Fruit fly (Drosophila melanogaster) whole organism, prepupa: ENCODE data around the gene CG13995.
A peak's percentile ranks its signal among the peaks of the same experiment; 100 is the strongest.

Experiments used
- CG10669 ChIP-seq: fragments of 200-800 bp; sonication (Bioruptor generic); optimal IDR thresholded peaks from 3 replicates; lab custom pipeline; 2018; ENCODE audit warnings: missing biosample characterization, mild to moderate bottlenecking, missing genetic modification characterization, moderate library complexity
- CG11762 ChIP-seq: fragments of 200-800 bp; sonication (Bioruptor generic); optimal IDR thresholded peaks from 3 replicates; lab custom pipeline; 2016; ENCODE audit warnings: missing biosample characterization, missing genetic modification characterization; ENCODE audit not compliant: insufficient read depth
- CG11902 ChIP-seq: fragments of 200-800 bp; sonication (Bioruptor generic); optimal IDR thresholded peaks from 3 replicates; lab custom pipeline; 2016; ENCODE audit warnings: missing biosample characterization, missing genetic modification characterization
- CG15336 ChIP-seq: fragments of 200-800 bp; sonication (Bioruptor generic); IDR thresholded peaks from 2 replicates; pipeline ENCODE4 v1.3.6; 2022; ENCODE audit warnings: missing biosample characterization, missing genetic modification characterization
- CG1621 ChIP-seq: fragments of 200-800 bp; sonication (Bioruptor generic); optimal IDR thresholded peaks from 3 replicates; lab custom pipeline; 2018; ENCODE audit warnings: missing biosample characterization, mild to moderate bottlenecking, missing genetic modification characterization
- CG16779 ChIP-seq: fragments of 200-800 bp; sonication (Bioruptor generic); optimal IDR thresholded peaks from 3 replicates; lab custom pipeline; 2017; ENCODE audit warnings: missing biosample characterization, mild to moderate bottlenecking, missing genetic modification characterization
- CG3032 ChIP-seq: fragments of 200-800 bp; optimal IDR thresholded peaks from 2 replicates; lab custom pipeline; 2019; ENCODE audit warnings: missing biosample characterization, mild to moderate bottlenecking, missing genetic modification characterization, moderate library complexity
- CG31627 ChIP-seq: fragments of 200-800 bp; sonication (Bioruptor generic); optimal IDR thresholded peaks from 3 replicates; lab custom pipeline; 2016; ENCODE audit warnings: missing biosample characterization, missing genetic modification characterization
- CG32006 ChIP-seq: fragments of 200-800 bp; sonication (Bioruptor generic); optimal IDR thresholded peaks from 3 replicates; lab custom pipeline; 2017; ENCODE audit warnings: missing biosample characterization, mild to moderate bottlenecking, missing genetic modification characterization
- CG34406 ChIP-seq: fragments of 200-800 bp; sonication (Bioruptor generic); optimal IDR thresholded peaks from 3 replicates; lab custom pipeline; 2016; ENCODE audit warnings: missing biosample characterization, missing genetic modification characterization
- CG3919 ChIP-seq: fragments of 200-800 bp; sonication (Bioruptor generic); optimal IDR thresholded peaks from 3 replicates; lab custom pipeline; 2016; ENCODE audit warnings: missing biosample characterization, missing genetic modification characterization
- CG4318 ChIP-seq: fragments of 200-800 bp; sonication (Bioruptor generic); optimal IDR thresholded peaks from 3 replicates; lab custom pipeline; 2017; ENCODE audit warnings: missing biosample characterization, mild to moderate bottlenecking, missing genetic modification characterization
- CG6276 ChIP-seq: fragments of 200-800 bp; sonication (Bioruptor generic); optimal IDR thresholded peaks from 2 replicates; lab custom pipeline; 2017; ENCODE audit warnings: missing biosample characterization, mild to moderate bottlenecking, missing genetic modification characterization
- CG6792 ChIP-seq: fragments of 200-800 bp; sonication (Bioruptor generic); optimal IDR thresholded peaks from 3 replicates; lab custom pipeline; 2016; ENCODE audit warnings: missing biosample characterization, missing genetic modification characterization
- CG6808 ChIP-seq: fragments of 200-800 bp; sonication (Bioruptor generic); optimal IDR thresholded peaks from 3 replicates; lab custom pipeline; 2017; ENCODE audit warnings: missing biosample characterization, missing genetic modification characterization, mild to moderate bottlenecking, moderate library complexity, missing genetic modification reagents
- CG6854 ChIP-seq: fragments of 200-800 bp; sonication (Bioruptor generic); optimal IDR thresholded peaks from 2 replicates; lab custom pipeline; 2017; ENCODE audit warnings: missing biosample characterization, mild to moderate bottlenecking, missing genetic modification characterization
- CG8119 ChIP-seq: fragments of 200-800 bp; sonication (Bioruptor generic); IDR thresholded peaks from 3 replicates; pipeline ENCODE4 v1.3.6; 2022; ENCODE audit warnings: missing biosample characterization, missing genetic modification characterization
- CG8319 ChIP-seq: fragments of 200-800 bp; sonication (Bioruptor generic); optimal IDR thresholded peaks from 3 replicates; lab custom pipeline; 2016; ENCODE audit warnings: missing biosample characterization, missing genetic modification characterization
- CG9139 ChIP-seq: fragments of 200-800 bp; sonication (Bioruptor generic); optimal IDR thresholded peaks from 3 replicates; lab custom pipeline; 2017; ENCODE audit warnings: missing biosample characterization, mild to moderate bottlenecking, missing genetic modification characterization
- Eip75B ChIP-seq: fragments of 200-800 bp; sonication (Bioruptor generic); optimal IDR thresholded peaks from 3 replicates; lab custom pipeline; 2016; ENCODE audit warnings: missing biosample characterization, missing genetic modification characterization
- Eip93F ChIP-seq: fragments of 200-800 bp; sonication (Bioruptor generic); optimal IDR thresholded peaks from 2 replicates; lab custom pipeline; 2016; ENCODE audit warnings: missing biosample characterization, mild to moderate bottlenecking, missing genetic modification characterization
- Ets21C ChIP-seq: fragments of 200-800 bp; sonication (Bioruptor generic); optimal IDR thresholded peaks from 3 replicates; lab custom pipeline; 2016; ENCODE audit warnings: missing biosample characterization, missing genetic modification characterization
- Ets96B ChIP-seq: fragments of 200-800 bp; optimal IDR thresholded peaks from 2 replicates; lab custom pipeline; 2019; ENCODE audit warnings: missing biosample characterization, mild to moderate bottlenecking, missing genetic modification characterization, moderate library complexity
- Gug ChIP-seq: fragments of 200-800 bp; sonication (Bioruptor generic); IDR thresholded peaks from 2 replicates; pipeline ENCODE4 v1.3.6; 2022; ENCODE audit warnings: missing biosample characterization, missing genetic modification characterization
- Hr39 ChIP-seq: fragments of 200-800 bp; sonication (Bioruptor generic); optimal IDR thresholded peaks from 2 replicates; lab custom pipeline; 2016; ENCODE audit warnings: missing biosample characterization, missing genetic modification characterization
- Lpt ChIP-seq: fragments of 200-800 bp; sonication (Bioruptor generic); optimal IDR thresholded peaks from 3 replicates; lab custom pipeline; 2016; ENCODE audit warnings: missing biosample characterization, missing genetic modification characterization
- Smox ChIP-seq: fragments of 200-800 bp; sonication (Bioruptor generic); optimal IDR thresholded peaks from 3 replicates; lab custom pipeline; 2016; ENCODE audit warnings: missing biosample characterization, missing genetic modification characterization
- Sox102F ChIP-seq: fragments of 200-800 bp; sonication (Bioruptor generic); optimal IDR thresholded peaks from 2 replicates; lab custom pipeline; 2016; ENCODE audit warnings: missing biosample characterization, mild to moderate bottlenecking, missing genetic modification characterization
- Sox14 ChIP-seq: fragments of 200-800 bp; sonication (Bioruptor generic); optimal IDR thresholded peaks from 3 replicates; lab custom pipeline; 2016; ENCODE audit warnings: missing biosample characterization, missing genetic modification characterization
- Sox15 ChIP-seq: fragments of 200-800 bp; sonication (Bioruptor generic); optimal IDR thresholded peaks from 3 replicates; lab custom pipeline; 2016; ENCODE audit warnings: missing biosample characterization, missing genetic modification characterization
- achi ChIP-seq: fragments of 200-800 bp; sonication (Bioruptor generic); optimal IDR thresholded peaks from 3 replicates; lab custom pipeline; 2016; ENCODE audit warnings: missing biosample characterization, missing genetic modification characterization
- cyc ChIP-seq: fragments of 200-800 bp; sonication (Bioruptor generic); optimal IDR thresholded peaks from 3 replicates; lab custom pipeline; 2016; ENCODE audit warnings: missing biosample characterization, missing genetic modification characterization
- dac ChIP-seq: fragments of 200-800 bp; sonication (Bioruptor generic); optimal IDR thresholded peaks from 2 replicates; lab custom pipeline; 2017; ENCODE audit warnings: missing biosample characterization, mild to moderate bottlenecking, missing genetic modification characterization
- eg ChIP-seq: fragments of 200-800 bp; sonication (Bioruptor generic); IDR thresholded peaks from 3 replicates; pipeline ENCODE4 v1.3.6; 2022; ENCODE audit warnings: missing biosample characterization, missing genetic modification characterization
- esn ChIP-seq: fragments of 200-800 bp; sonication (Bioruptor generic); optimal IDR thresholded peaks from 2 replicates; lab custom pipeline; 2016; ENCODE audit warnings: missing biosample characterization, mild to moderate bottlenecking, missing genetic modification characterization, moderate library complexity
- fd59A ChIP-seq: fragments of 200-800 bp; sonication (Bioruptor generic); optimal IDR thresholded peaks from 2 replicates; lab custom pipeline; 2017; ENCODE audit warnings: missing biosample characterization, mild to moderate bottlenecking, missing genetic modification characterization, missing genetic modification reagents
- fd85E ChIP-seq: fragments of 200-800 bp; sonication (Bioruptor generic); optimal IDR thresholded peaks from 3 replicates; lab custom pipeline; 2016; ENCODE audit warnings: missing biosample characterization, missing genetic modification characterization
- fkh ChIP-seq: fragments of 200-800 bp; sonication (Bioruptor generic); optimal IDR thresholded peaks from 3 replicates; lab custom pipeline; 2017; ENCODE audit warnings: missing biosample characterization, mild to moderate bottlenecking, missing genetic modification characterization, moderate library complexity
- pdm3 ChIP-seq: fragments of 200-800 bp; sonication (Bioruptor generic); optimal IDR thresholded peaks from 3 replicates; lab custom pipeline; 2016; ENCODE audit warnings: missing biosample characterization, missing genetic modification characterization
- salr ChIP-seq, 2 experiments: fragments of 200-800 bp; sonication (Bioruptor generic); optimal IDR thresholded peaks; 3 replicates each; lab custom pipeline; 2016 to 2018; ENCODE audit warnings: missing biosample characterization in 2 of 2, missing genetic modification characterization in 2 of 2, mild to moderate bottlenecking in 1 of 2
- topi ChIP-seq: fragments of 200-800 bp; sonication (Bioruptor generic); optimal IDR thresholded peaks from 3 replicates; lab custom pipeline; 2016; ENCODE audit warnings: missing biosample characterization, missing genetic modification characterization
- vri ChIP-seq: fragments of 200-800 bp; sonication (Bioruptor generic); optimal IDR thresholded peaks from 3 replicates; lab custom pipeline; 2016; ENCODE audit warnings: missing biosample characterization, mild to moderate bottlenecking, missing genetic modification characterization

CG13995 gene

DNA sequence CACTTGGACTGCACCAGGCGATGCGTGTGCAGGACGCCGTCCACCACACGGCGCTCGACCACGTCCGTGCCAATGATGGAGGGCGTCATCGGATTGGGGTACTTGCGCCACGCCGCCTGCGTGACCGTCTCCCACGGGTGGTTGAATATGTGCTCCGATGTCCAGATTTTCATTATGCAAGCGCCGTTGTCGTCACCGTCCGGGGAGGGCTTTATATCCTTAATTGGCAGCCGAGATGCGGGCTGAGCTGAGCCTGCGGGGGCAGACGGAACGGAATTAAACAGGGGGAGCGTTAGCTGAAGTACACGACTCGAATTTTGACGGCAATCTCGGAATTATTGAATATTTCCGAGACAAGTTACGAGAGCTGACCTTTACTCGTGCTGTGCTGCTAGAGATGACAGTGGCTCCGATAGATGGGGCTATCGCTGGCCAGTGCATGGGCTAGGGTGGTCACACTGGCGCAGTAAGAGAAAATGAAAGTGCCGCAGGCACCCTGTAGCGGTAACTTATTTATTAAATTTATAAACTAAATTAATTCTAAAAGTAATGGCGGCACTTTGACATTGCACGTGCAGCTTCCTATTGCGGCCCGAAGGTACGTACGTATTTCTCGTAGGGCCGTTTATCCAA lies 6.5 kb upstream of the CG13995 start, which contains the start of gene IPIP (continued):
- TF ChIP-seq CG15336 (peak; percentile 32; the same call in 1 of the 2 replicates), CG3032 (peak; percentile 15), vri (GFP tag; lab: Kevin White, UChicago) (peak; percentile 64), esn (GFP tag; lab: Kevin White, UChicago) (peak; percentile 26), CG16779 (tag; lab: Kevin White, UChicago) (no peak), topi (GFP tag; lab: Kevin White, UChicago) (peak; percentile 29), CG8119 (GFP tag; lab: Robert Waterston, UW) (no peak; the same call in 2 of the 3 replicates), CG10669 (no peak), CG9139 (GFP tag; lab: Kevin White, UChicago) (no peak), CG4318 (no peak), Hr39 (GFP tag; lab: Kevin White, UChicago) (peak; percentile 30), Lpt (GFP tag; lab: Kevin White, UChicago) (no peak), Eip93F (GFP tag; lab: Kevin White, UChicago) (no peak), CG8319 (GFP tag; lab: Kevin White, UChicago) (peak; percentile 14), fd85E (GFP tag; lab: Kevin White, UChicago) (no peak), pdm3 (GFP tag; lab: Kevin White, UChicago) (no peak)

- no peak for TF ChIP-seq CG6854 (GFP tag; lab: Kevin White, UChicago)
- no peak for TF ChIP-seq salr (GFP tag; optimal IDR thresholded peaks at IDR 0.05; lab: Kevin White, UChicago)
- TF ChIP-seq CG32006 (GFP tag; lab: Kevin White, UChicago), result no peak
- TF ChIP-seq CG6792 (GFP tag; lab: Kevin White, UChicago), result no peak
- TF ChIP-seq CG34406, result no peak
- no peak for TF ChIP-seq Sox14 (GFP tag; lab: Kevin White, UChicago)
- no peak for TF ChIP-seq Eip93F (GFP tag; lab: Kevin White, UChicago)
- no peak for TF ChIP-seq Lpt (GFP tag; lab: Kevin White, UChicago)
Measured at dm6 chr2L:6048542-6048941, 5.6 kb upstream of the CG13995 start, which contains the start of the genes CG34179 and slmo. Gene CG34179, minus strand, starts transcription at chr2L:6048706. Gene slmo, minus strand, starts transcription at chr2L:6048706.

DNA sequence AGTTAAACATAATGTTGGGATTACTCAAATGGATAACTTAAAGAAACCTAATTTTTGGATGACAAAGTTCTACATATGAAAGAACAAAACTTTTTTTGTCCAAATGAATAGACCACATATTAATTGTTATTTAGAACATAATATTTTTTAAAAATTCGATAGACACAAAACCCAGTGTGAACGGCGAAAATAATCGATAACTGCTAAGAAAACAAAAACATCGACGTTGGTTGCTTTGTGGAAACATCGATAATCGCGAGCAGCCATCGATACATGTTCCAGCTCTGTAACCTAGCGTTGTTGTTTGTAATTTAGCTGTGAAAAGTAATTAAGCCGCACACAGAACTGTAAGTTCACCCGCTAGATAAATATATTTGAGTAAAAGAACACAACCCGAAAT lies 3.5 kb upstream of the CG13995 start, which contains the start of gene CG9135:
Gene CG9135, plus strand, starts transcription at position 226 of the 400 bp plus-strand sequence.
- TF ChIP-seq Lpt (GFP tag; lab: Kevin White, UChicago) (no peak), pdm3 (GFP tag; lab: Kevin White, UChicago) (no peak)

- TF ChIP-seq eg (peak; percentile 97), topi (GFP tag; lab: Kevin White, UChicago) (peak; percentile 98), cyc (GFP tag; lab: Kevin White, UChicago) (peak; percentile 93), Gug (GFP tag; lab: Robert Waterston, UW) (peak; percentile 89), achi (GFP tag; lab: Kevin White, UChicago) (peak; percentile 96), CG11902 (GFP tag; lab: Kevin White, UChicago) (peak; percentile 79), CG16779 (tag; lab: Kevin White, UChicago) (peak; percentile 94), Sox102F (GFP tag; lab: Kevin White, UChicago) (peak; percentile 97), CG1621 (tag; lab: Kevin White, UChicago) (peak; percentile 94), Eip93F (GFP tag; lab: Kevin White, UChicago) (peak; percentile 94), CG6276 (GFP tag; lab: Kevin White, UChicago) (peak; percentile 95), CG3032 (peak; percentile 93), CG8319 (GFP tag; lab: Kevin White, UChicago) (peak; percentile 88), fkh (GFP tag; lab: Kevin White, UChicago) (no peak), Smox (GFP tag; lab: Kevin White, UChicago) (peak; percentile 96), fd59A (GFP tag; lab: Kevin White, UChicago) (peak; percentile 88), esn (GFP tag; lab: Kevin White, UChicago) (peak; percentile 98), Sox14 (GFP tag; lab: Kevin White, UChicago) (peak; percentile 96), CG31627 (GFP tag; lab: Kevin White, UChicago) (peak; percentile 94), Ets96B (tag; lab: Kevin White, UChicago) (peak; percentile 95), CG3919 (GFP tag; lab: Kevin White, UChicago) (peak; percentile 97), CG6854 (GFP tag; lab: Kevin White, UChicago) (peak; percentile 95), CG6792 (GFP tag; lab: Kevin White, UChicago) (peak; percentile 97), Sox15 (peak; percentile 82), Ets21C (peak; percentile 88), Eip75B (GFP tag; lab: Kevin White, UChicago) (peak; percentile 97), CG4318 (no peak), dac (GFP tag; lab: Kevin White, UChicago) (peak; percentile 92), CG6808 (GFP tag; lab: Kevin White, UChicago) (peak; percentile 93), CG11762 (GFP tag; lab: Kevin White, UChicago) (peak; percentile 93), CG8119 (GFP tag; lab: Robert Waterston, UW) (peak; percentile 98)
Measured at dm6 chr2L:6051212-6051621, 2.9 kb upstream of the CG13995 start.
